Fruit fly (Drosophila melanogaster): Measurements from ENCODE around the gene RasGAP1.

The RasGAP1 gene

dm6 chr3L:9854583-9855519, at the start of gene RasGAP1:
TSS of gene RasGAP1 (minus strand) at chr3L:9855285.
- peak; percentile 61 for TF ChIP-seq Eip78C (GFP tag)
- TF ChIP-seq Lpt (GFP tag; optimal IDR thresholded peaks at IDR 0.05) = no peak
- peak; percentile 67 for TF ChIP-seq Blimp-1 (GFP tag; optimal IDR thresholded peaks at IDR 0.05)
- no peak for TF ChIP-seq CG10631 (GFP tag; optimal IDR thresholded peaks at IDR 0.05)
- TF ChIP-seq CG6792 (GFP tag; optimal IDR thresholded peaks at IDR 0.05) = no peak
- TF ChIP-seq topi (GFP tag; optimal IDR thresholded peaks at IDR 0.05) = no peak
- TF ChIP-seq CG15336 (GFP tag; IDR thresholded peaks at IDR 0.05) = 0 out of 2 replicates have a peak, but pooled peaks have one; percentile 8
- TF ChIP-seq Smox (GFP tag; optimal IDR thresholded peaks at IDR 0.05) = no peak
- TF ChIP-seq CG11762 (GFP tag; optimal IDR thresholded peaks at IDR 0.05; ENCODE audit: insufficient read depth) = no peak
- TF ChIP-seq svp (GFP tag) = peak; percentile 50
- TF ChIP-seq Sox14 (GFP tag; optimal IDR thresholded peaks at IDR 0.05) = peak; percentile 25
- no peak for TF ChIP-seq CG34406 (GFP tag; optimal IDR thresholded peaks at IDR 0.05)
- TF ChIP-seq Hr4 (GFP tag; optimal IDR thresholded peaks at IDR 0.05) = no peak
- TF ChIP-seq CG3919 (GFP tag; optimal IDR thresholded peaks at IDR 0.05) = no peak
- TF ChIP-seq CG6276 (GFP tag; optimal IDR thresholded peaks at IDR 0.05) = peak; percentile 84
- no peak for TF ChIP-seq Ets21C (GFP tag; optimal IDR thresholded peaks at IDR 0.05)
- TF ChIP-seq acj6 (GFP tag; optimal IDR thresholded peaks at IDR 0.05) = no peak
- peak; percentile 17 for TF ChIP-seq CG6854 (GFP tag; optimal IDR thresholded peaks at IDR 0.05)
- no peak for TF ChIP-seq CG8319 (GFP tag; optimal IDR thresholded peaks at IDR 0.05)
- TF ChIP-seq CG9139 (GFP tag; optimal IDR thresholded peaks at IDR 0.05) = no peak
- peak; percentile 17 for TF ChIP-seq lz (GFP tag; optimal IDR thresholded peaks at IDR 0.05)
- TF ChIP-seq eg (GFP tag; IDR thresholded peaks at IDR 0.05) = 0 out of 3 replicates have a peak, but pooled peaks have one; percentile 10
- TF ChIP-seq pdm3 (GFP tag; optimal IDR thresholded peaks at IDR 0.05) = no peak
- peak; percentile 11 for TF ChIP-seq CG31627 (GFP tag; optimal IDR thresholded peaks at IDR 0.05)
- TF ChIP-seq fkh (GFP tag; optimal IDR thresholded peaks at IDR 0.05) = peak; percentile 79

dm6 chr3L:9899046-9899659, 44.1 kb upstream of the RasGAP1 start, which contains the start of gene nudE:
TSS of gene nudE (plus strand) at chr3L:9899241.
- TF ChIP-seq CG7368 (GFP tag; optimal IDR thresholded peaks at IDR 0.05) (peak; percentile 26), CG10631 (GFP tag; optimal IDR thresholded peaks at IDR 0.05) (peak; percentile 16), Hr39 (GFP tag; optimal IDR thresholded peaks at IDR 0.05) (peak; percentile 45), Met (GFP tag; optimal IDR thresholded peaks at IDR 0.05) (peak; percentile 33), CG8319 (GFP tag; optimal IDR thresholded peaks at IDR 0.05) (peak; percentile 45), fkh (GFP tag; optimal IDR thresholded peaks at IDR 0.05) (peak; percentile 90), cyc (GFP tag; optimal IDR thresholded peaks at IDR 0.05) (no peak), eg (GFP tag; IDR thresholded peaks at IDR 0.05) (no peak), Sox14 (GFP tag; optimal IDR thresholded peaks at IDR 0.05) (peak; percentile 46), CG11902 (GFP tag; optimal IDR thresholded peaks at IDR 0.05) (no peak), CG6792 (GFP tag; optimal IDR thresholded peaks at IDR 0.05) (no peak), Eip75B (GFP tag; optimal IDR thresholded peaks at IDR 0.05) (peak; percentile 55), Ets21C (GFP tag; optimal IDR thresholded peaks at IDR 0.05) (peak; percentile 11), svp (GFP tag) (peak; percentile 53), CG3032 (tag; optimal IDR thresholded peaks at IDR 0.05) (no peak), pdm3 (GFP tag; optimal IDR thresholded peaks at IDR 0.05) (peak; percentile 11), CG3919 (GFP tag; optimal IDR thresholded peaks at IDR 0.05) (no peak), Hr38 (GFP tag; optimal IDR thresholded peaks at IDR 0.05) (no peak), Eip78C (GFP tag) (peak; percentile 85), esn (GFP tag; optimal IDR thresholded peaks at IDR 0.05) (peak; percentile 50), Lpt (GFP tag; optimal IDR thresholded peaks at IDR 0.05) (no peak), CG9139 (GFP tag; optimal IDR thresholded peaks at IDR 0.05) (no peak), Hr4 (GFP tag; optimal IDR thresholded peaks at IDR 0.05) (no peak), OdsH (GFP tag; optimal IDR thresholded peaks at IDR 0.05) (peak; percentile 19), CG31627 (GFP tag; optimal IDR thresholded peaks at IDR 0.05) (peak; percentile 42), topi (GFP tag; optimal IDR thresholded peaks at IDR 0.05) (peak; percentile 38), Sox15 (GFP tag; optimal IDR thresholded peaks at IDR 0.05) (no peak), lz (GFP tag; optimal IDR thresholded peaks at IDR 0.05) (peak; percentile 33)

Data from whole organism, prepupa.